Fruit fly (Drosophila melanogaster): ENCODE data around the gene CG15172.

Gene CG15172

DNA sequence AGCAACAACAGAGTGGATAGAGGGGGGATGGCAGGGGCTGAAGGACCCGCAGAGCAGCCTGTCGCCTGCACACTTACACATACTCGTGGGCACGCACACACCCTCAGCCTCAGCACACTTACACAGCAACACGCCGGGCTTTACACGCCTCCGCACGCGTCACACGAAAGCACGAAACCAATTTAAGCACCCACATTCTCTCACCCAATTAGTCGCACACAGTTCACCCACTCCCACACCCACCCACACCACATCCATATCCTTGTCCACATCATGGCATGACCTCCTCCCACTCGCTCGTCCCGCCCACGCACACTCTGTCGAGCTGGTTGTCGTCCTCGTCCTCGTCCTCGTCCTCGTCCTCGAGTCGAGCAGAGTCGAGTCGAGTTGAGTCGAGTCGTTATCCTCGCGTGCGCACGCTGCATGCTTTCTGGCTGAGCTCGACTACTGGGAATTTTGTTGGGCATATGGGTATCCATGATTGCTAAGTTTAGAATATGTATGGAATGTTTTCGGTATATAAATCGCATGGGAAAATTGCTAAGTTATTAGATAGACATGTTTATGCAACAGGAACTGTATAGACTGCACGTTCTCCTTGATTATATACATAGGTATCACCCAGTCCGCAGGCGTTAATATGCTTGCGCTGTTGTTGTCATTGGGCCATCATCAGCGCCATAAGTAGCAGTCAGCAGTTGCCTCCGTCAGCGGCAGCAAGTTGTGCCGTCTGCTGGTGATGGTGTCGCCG is 10.1 kb upstream of the CG15172 start (continued):
- no peak for TF ChIP-seq inv (GFP tag; IDR thresholded peaks at IDR 0.05; ENCODE audit: partially characterized antibody)
- peak; percentile 69 for TF ChIP-seq CG13296 (GFP tag; optimal IDR thresholded peaks at IDR 0.05)
- peak; percentile 29 for TF ChIP-seq CG13123 (GFP tag; optimal IDR thresholded peaks at IDR 0.05)
- TF ChIP-seq ssp (GFP tag; IDR thresholded peaks at IDR 0.05), result peak; percentile 80
- TF ChIP-seq Ssrp (tag; optimal IDR thresholded peaks at IDR 0.05), result peak; percentile 73
- TF ChIP-seq Med (GFP tag), result peak; percentile 98
- peak; percentile 49 for TF ChIP-seq CG8089 (GFP tag; optimal IDR thresholded peaks at IDR 0.05)
- peak; percentile 82 for TF ChIP-seq ind (GFP tag; optimal IDR thresholded peaks at IDR 0.05)
- peak; percentile 92 for TF ChIP-seq Atf6 (GFP tag; IDR thresholded peaks at IDR 0.05)
- TF ChIP-seq CG14050 (GFP tag; IDR thresholded peaks at IDR 0.05), result peak; percentile 76
- no peak for TF ChIP-seq HLHmδ (GFP tag; optimal IDR thresholded peaks at IDR 0.05)
- no peak for TF ChIP-seq bigmax (GFP tag; optimal IDR thresholded peaks at IDR 0.05)
- TF ChIP-seq CG9727 (GFP tag; optimal IDR thresholded peaks at IDR 0.05), result peak; percentile 82
- peak; percentile 13 for TF ChIP-seq ash1 (GFP tag; optimal IDR thresholded peaks at IDR 0.05)
- peak; percentile 63 for TF ChIP-seq CG5245 (GFP tag; optimal IDR thresholded peaks at IDR 0.05)
- TF ChIP-seq CG4730 (GFP tag; IDR thresholded peaks at IDR 0.05), result peak; percentile 81
- TF ChIP-seq D19A (tag; optimal IDR thresholded peaks at IDR 0.05), result peak; percentile 69
- TF ChIP-seq lmd (GFP tag; IDR thresholded peaks at IDR 0.05), result peak; percentile 88
- TF ChIP-seq pita (GFP tag; optimal IDR thresholded peaks at IDR 0.05), result no peak
- peak; percentile 87 for TF ChIP-seq CG14014 (GFP tag; IDR thresholded peaks at IDR 0.05)
- TF ChIP-seq Abd-B (GFP tag; optimal IDR thresholded peaks at IDR 0.05), result peak; percentile 68
- TF ChIP-seq CG17328 (GFP tag; IDR thresholded peaks at IDR 0.05), result peak; percentile 75
- no peak for TF ChIP-seq Dref (GFP tag; IDR thresholded peaks at IDR 0.05)
- no peak for TF ChIP-seq CG3995 (GFP tag; optimal IDR thresholded peaks at IDR 0.05)
- TF ChIP-seq pros (GFP tag; optimal IDR thresholded peaks at IDR 0.05), result no peak
- TF ChIP-seq Lim3 (GFP tag; IDR thresholded peaks at IDR 0.05), result peak; percentile 67
- TF ChIP-seq CG3847 (GFP tag; IDR thresholded peaks at IDR 0.05), result peak; percentile 75
- TF ChIP-seq sisA (GFP tag; IDR thresholded peaks at IDR 0.05), result peak; percentile 87
- peak; percentile 75; the same call in 2 of the 3 replicates for TF ChIP-seq otp (GFP tag; IDR thresholded peaks at IDR 0.05)
- peak; percentile 58 for TF ChIP-seq CG4854 (GFP tag; optimal IDR thresholded peaks at IDR 0.05)
- TF ChIP-seq Ets97D (GFP tag; optimal IDR thresholded peaks at IDR 0.05), result peak; percentile 42
- TF ChIP-seq CG1647 (GFP tag; optimal IDR thresholded peaks at IDR 0.05), result peak; percentile 66
- no peak for TF ChIP-seq Dll (GFP tag; IDR thresholded peaks at IDR 0.05; ENCODE audit: partially characterized antibody)
- peak; percentile 73 for TF ChIP-seq tx (GFP tag; optimal IDR thresholded peaks at IDR 0.05)
- no peak for TF ChIP-seq CTCF (GFP tag; optimal IDR thresholded peaks at IDR 0.05)
- TF ChIP-seq dysf (GFP tag; IDR thresholded peaks at IDR 0.05), result peak; percentile 91
- TF ChIP-seq emc (GFP tag; optimal IDR thresholded peaks at IDR 0.05), result peak; percentile 44
- peak; percentile 48 for TF ChIP-seq CG33213 (GFP tag; optimal IDR thresholded peaks at IDR 0.05)
- TF ChIP-seq Hey (tag; optimal IDR thresholded peaks at IDR 0.05), result peak; percentile 100
- peak; percentile 69 for TF ChIP-seq NFAT (GFP tag; IDR thresholded peaks at IDR 0.05)
- TF ChIP-seq CG7556 (GFP tag; optimal IDR thresholded peaks at IDR 0.05), result peak; percentile 91
- TF ChIP-seq Ptx1 (GFP tag; IDR thresholded peaks at IDR 0.05), result peak; percentile 91
- TF ChIP-seq CG16863 (GFP tag; optimal IDR thresholded peaks at IDR 0.05), result peak; percentile 76
- no peak for TF ChIP-seq fd102C (GFP tag; optimal IDR thresholded peaks at IDR 0.05)
- peak; percentile 59 for TF ChIP-seq onecut (GFP tag; IDR thresholded peaks at IDR 0.05)
- TF ChIP-seq CG2199 (GFP tag; IDR thresholded peaks at IDR 0.05), result 0 out of 3 replicates have a peak, but pooled peaks have one; percentile 52
- peak; percentile 86 for TF ChIP-seq Meics (GFP tag; optimal IDR thresholded peaks at IDR 0.05)
- peak; percentile 63 for TF ChIP-seq Chrac-16 (GFP tag; optimal IDR thresholded peaks at IDR 0.05)
- no peak for TF ChIP-seq CG9797 (GFP tag; optimal IDR thresholded peaks at IDR 0.05)
- no peak for TF ChIP-seq pan (optimal IDR thresholded peaks at IDR 0.05)
- peak in 1 of 2 experiments; percentile 89 for TF ChIP-seq pan (GFP tag; optimal IDR thresholded peaks at IDR 0.05 in 1 of 2, IDR thresholded peaks at IDR 0.05 in 1 of 2)
